Fruit fly (Drosophila melanogaster) whole organism, embryonic: ENCODE data around the gene CG14062.
A peak's percentile ranks its signal among the peaks of the same experiment; 100 is the strongest.

Experiments
- Aef1 ChIP-seq: fragments of 200-800 bp; sonication (Bioruptor generic); IDR thresholded peaks from 3 replicates; pipeline ENCODE4 v1.3.6; 2022; ENCODE audit warnings: missing biosample characterization, missing genetic modification characterization
- Asciz ChIP-seq: fragments of 200-800 bp; sonication (Bioruptor generic); optimal IDR thresholded peaks from 2 replicates; lab custom pipeline; 2017; ENCODE audit warnings: missing biosample characterization, mild to moderate bottlenecking, missing genetic modification characterization, missing genetic modification reagents
- Bdp1 ChIP-seq: fragments of 200-800 bp; sonication (Bioruptor generic); optimal IDR thresholded peaks from 3 replicates; lab custom pipeline; 2016; ENCODE audit warnings: missing biosample characterization, missing genetic modification characterization
- Blimp-1 ChIP-seq: fragments of 200-800 bp; sonication (Bioruptor generic); optimal IDR thresholded peaks from 3 replicates; lab custom pipeline; 2018; ENCODE audit warnings: missing biosample characterization, missing genetic modification characterization, mild to moderate bottlenecking, moderate library complexity, missing genetic modification reagents
- CG15269 ChIP-seq: fragments of 200-800 bp; sonication (Bioruptor generic); optimal IDR thresholded peaks from 2 replicates; lab custom pipeline; 2018; ENCODE audit warnings: missing biosample characterization, mild to moderate bottlenecking, missing genetic modification characterization, moderate library complexity
- CG18262 ChIP-seq: fragments of 200-800 bp; optimal IDR thresholded peaks from 3 replicates; lab custom pipeline; 2019; ENCODE audit warnings: missing biosample characterization, mild to moderate bottlenecking, missing genetic modification characterization, moderate library complexity
- CG18476 ChIP-seq: fragments of 200-800 bp; sonication (Bioruptor generic); optimal IDR thresholded peaks from 2 replicates; lab custom pipeline; 2016; ENCODE audit warnings: missing biosample characterization, mild to moderate bottlenecking, missing genetic modification characterization
- CG2678 ChIP-seq: fragments of 200-800 bp; sonication (Bioruptor generic); optimal IDR thresholded peaks from 3 replicates; lab custom pipeline; 2019; ENCODE audit warnings: missing biosample characterization, mild to moderate bottlenecking, missing genetic modification characterization, moderate library complexity
- CG3163 ChIP-seq: fragments of 200-800 bp; sonication (Bioruptor generic); optimal IDR thresholded peaks from 3 replicates; lab custom pipeline; 2016; ENCODE audit warnings: missing biosample characterization, missing genetic modification characterization
- CG3838 ChIP-seq: fragments of 200-800 bp; sonication (Bioruptor generic); optimal IDR thresholded peaks from 3 replicates; lab custom pipeline; 2016; ENCODE audit warnings: missing biosample characterization, missing genetic modification characterization
- CG42726 ChIP-seq: fragments of 200-800 bp; sonication (Bioruptor generic); IDR thresholded peaks from 2 replicates; pipeline ENCODE4 v1.3.6; 2022; ENCODE audit warnings: missing biosample characterization, missing genetic modification characterization; ENCODE audit not compliant: partially characterized antibody
- CG6689 ChIP-seq: fragments of 200-800 bp; sonication (Bioruptor generic); IDR thresholded peaks from 2 replicates; pipeline ENCODE4 v1.3.6; 2022; ENCODE audit warnings: missing biosample characterization, missing genetic modification characterization
- CG7963 ChIP-seq: fragments of 200-800 bp; sonication (Bioruptor generic); IDR thresholded peaks from 3 replicates; pipeline ENCODE4 v1.3.6; 2022; ENCODE audit warnings: missing biosample characterization, missing genetic modification characterization; ENCODE audit not compliant: partially characterized antibody
- CoRest ChIP-seq: fragments of 200-800 bp; sonication (Bioruptor generic); optimal IDR thresholded peaks from 3 replicates; lab custom pipeline; 2018; ENCODE audit warnings: missing biosample characterization, mild to moderate bottlenecking, missing genetic modification characterization, moderate library complexity
- Ets65A ChIP-seq: fragments of 200-800 bp; sonication (Bioruptor generic); peaks from one replicate; lab custom pipeline; 2016; ENCODE audit warnings: missing biosample characterization, missing genetic modification characterization
- Fer3 ChIP-seq: fragments of 200-800 bp; sonication (Bioruptor generic); optimal IDR thresholded peaks from 2 replicates; lab custom pipeline; 2018; ENCODE audit warnings: missing biosample characterization, mild to moderate bottlenecking, missing genetic modification characterization, moderate library complexity
- Hey ChIP-seq: fragments of 200-800 bp; sonication (Bioruptor generic); optimal IDR thresholded peaks from 3 replicates; lab custom pipeline; 2018; ENCODE audit warnings: missing biosample characterization, mild to moderate bottlenecking, missing genetic modification characterization
- Hmx ChIP-seq: fragments of 200-800 bp; sonication (Bioruptor generic); optimal IDR thresholded peaks from 2 replicates; lab custom pipeline; 2016; ENCODE audit warnings: missing biosample characterization, missing genetic modification characterization
- Med ChIP-seq: fragments of 200-800 bp; sonication (Bioruptor generic); peaks from one replicate; lab custom pipeline; 2016; ENCODE audit warnings: missing biosample characterization, missing genetic modification characterization, mild to moderate bottlenecking, inconsistent platforms, moderate library complexity
- Oli ChIP-seq: fragments of 200-800 bp; sonication (Bioruptor generic); optimal IDR thresholded peaks from 2 replicates; lab custom pipeline; 2018; ENCODE audit warnings: missing biosample characterization, mild to moderate bottlenecking, missing genetic modification characterization, moderate library complexity
- Optix ChIP-seq: fragments of 200-800 bp; sonication (Bioruptor generic); IDR thresholded peaks from 3 replicates; pipeline ENCODE4 v1.3.6; 2022; ENCODE audit warnings: missing biosample characterization, missing genetic modification characterization
- Ssrp ChIP-seq: fragments of 200-800 bp; sonication (Bioruptor generic); optimal IDR thresholded peaks from 2 replicates; lab custom pipeline; 2018; ENCODE audit warnings: missing biosample characterization, mild to moderate bottlenecking, missing genetic modification characterization, moderate library complexity
- Taf1 ChIP-seq: fragments of 200-800 bp; sonication (Bioruptor generic); IDR thresholded peaks from 2 replicates; pipeline ENCODE4 v1.3.6; 2022; ENCODE audit warnings: missing biosample characterization, missing genetic modification characterization
- amos ChIP-seq: fragments of 200-800 bp; sonication (Bioruptor generic); IDR thresholded peaks from 2 replicates; pipeline ENCODE4 v1.3.6; 2022; ENCODE audit warnings: missing biosample characterization, missing genetic modification characterization; ENCODE audit not compliant: partially characterized antibody
- cg ChIP-seq: fragments of 200-800 bp; sonication (Bioruptor generic); optimal IDR thresholded peaks from 3 replicates; lab custom pipeline; 2019; ENCODE audit warnings: missing biosample characterization, mild to moderate bottlenecking, missing genetic modification characterization, moderate library complexity
- chif ChIP-seq, 2 experiments: fragments of 200-800 bp; sonication (Bioruptor generic); optimal IDR thresholded peaks; 3 replicates each; lab custom pipeline; 2016; ENCODE audit warnings: missing biosample characterization in 2 of 2, missing genetic modification characterization in 2 of 2
- cwo ChIP-seq: fragments of 200-800 bp; sonication (Bioruptor generic); optimal IDR thresholded peaks from 3 replicates; lab custom pipeline; 2017; ENCODE audit warnings: missing biosample characterization, missing genetic modification characterization, mild to moderate bottlenecking, moderate library complexity, missing genetic modification reagents
- dmrt11E ChIP-seq: fragments of 200-800 bp; sonication (Bioruptor generic); optimal IDR thresholded peaks from 3 replicates; lab custom pipeline; 2018; ENCODE audit warnings: missing biosample characterization, mild to moderate bottlenecking, missing genetic modification characterization, moderate library complexity
- dmrt99B ChIP-seq: fragments of 200-800 bp; sonication (Bioruptor generic); optimal IDR thresholded peaks from 2 replicates; lab custom pipeline; 2018; ENCODE audit warnings: missing biosample characterization, mild to moderate bottlenecking, missing genetic modification characterization, moderate library complexity
- gem ChIP-seq: fragments of 200-800 bp; sonication (Bioruptor generic); optimal IDR thresholded peaks from 2 replicates; lab custom pipeline; 2019; ENCODE audit warnings: missing biosample characterization, mild to moderate bottlenecking, missing genetic modification characterization, moderate library complexity
- gt ChIP-seq: fragments of 200-800 bp; sonication (Bioruptor generic); IDR thresholded peaks from 2 replicates; pipeline ENCODE4 v1.3.6; 2022; ENCODE audit warnings: missing biosample characterization, missing genetic modification characterization
- jumu ChIP-seq: fragments of 200-800 bp; sonication (Bioruptor generic); optimal IDR thresholded peaks from 3 replicates; lab custom pipeline; 2016; ENCODE audit warnings: missing biosample characterization, missing genetic modification characterization
- lov ChIP-seq, 2 experiments: fragments of 200-800 bp in 1 of 2; fragments of >200 bp in 1 of 2; sonication (Bioruptor generic) in 1 of 2; IDR thresholded peaks in 1 of 2; optimal IDR thresholded peaks in 1 of 2; 2 replicates in 1 of 2; 3 replicates in 1 of 2; pipeline versions ENCODE4 v1.3.6 to Lab custom; 2017 to 2022; ENCODE audit warnings: missing biosample characterization in 1 of 2, missing genetic modification characterization in 1 of 2
- mld ChIP-seq: fragments of 200-800 bp; sonication (Bioruptor generic); IDR thresholded peaks from 3 replicates; pipeline ENCODE4 v1.3.6; 2022; ENCODE audit warnings: missing biosample characterization, missing genetic modification characterization; ENCODE audit not compliant: partially characterized antibody
- nmo ChIP-seq: fragments of 200-800 bp; sonication (Bioruptor generic); optimal IDR thresholded peaks from 2 replicates; lab custom pipeline; 2018; ENCODE audit warnings: missing biosample characterization, mild to moderate bottlenecking, missing genetic modification characterization, moderate library complexity
- org-1 ChIP-seq: fragments of 200-800 bp; sonication (Bioruptor generic); optimal IDR thresholded peaks from 2 replicates; lab custom pipeline; 2017; ENCODE audit warnings: missing biosample characterization, missing genetic modification characterization
- pb ChIP-seq: fragments of 200-800 bp; sonication (Bioruptor generic); optimal IDR thresholded peaks from 3 replicates; lab custom pipeline; 2016; ENCODE audit warnings: missing biosample characterization, missing genetic modification characterization
- phol ChIP-seq: fragments of 200-800 bp; sonication (Bioruptor generic); optimal IDR thresholded peaks from 3 replicates; lab custom pipeline; 2018; ENCODE audit warnings: missing biosample characterization, mild to moderate bottlenecking, missing genetic modification characterization, moderate library complexity
- slbo ChIP-seq: fragments of 200-800 bp; sonication (Bioruptor generic); IDR thresholded peaks from 2 replicates; pipeline ENCODE4 v1.3.6; 2022; ENCODE audit warnings: missing biosample characterization, missing genetic modification characterization
- sr ChIP-seq: fragments of 200-800 bp; sonication (Bioruptor generic); IDR thresholded peaks from 3 replicates; pipeline ENCODE4 v1.3.6; 2022; ENCODE audit warnings: missing biosample characterization, missing genetic modification characterization
- unpg ChIP-seq: fragments of 200-800 bp; sonication (Bioruptor generic); optimal IDR thresholded peaks from 3 replicates; lab custom pipeline; 2018; ENCODE audit warnings: missing biosample characterization, mild to moderate bottlenecking, missing genetic modification characterization, moderate library complexity
- vvl ChIP-seq: fragments of 200-800 bp; sonication (Bioruptor generic); IDR thresholded peaks from 2 replicates; pipeline ENCODE4 v1.3.6; 2022; ENCODE audit warnings: missing biosample characterization, missing genetic modification characterization
- wor ChIP-seq: fragments of 200-800 bp; sonication (Bioruptor generic); IDR thresholded peaks from 2 replicates; pipeline ENCODE4 v1.3.6; 2022; ENCODE audit warnings: missing biosample characterization, missing genetic modification characterization
- zf30C ChIP-seq: fragments of 200-800 bp; sonication (Bioruptor generic); optimal IDR thresholded peaks from 3 replicates; lab custom pipeline; 2018; ENCODE audit warnings: missing biosample characterization, mild to moderate bottlenecking, missing genetic modification characterization
- zfh2 ChIP-seq: fragments of 200-800 bp; sonication (Bioruptor generic); optimal IDR thresholded peaks from 2 replicates; lab custom pipeline; 2016; ENCODE audit warnings: missing biosample characterization, missing genetic modification characterization

The CG14062 gene

dm6 chr3R:28623564-28623963 lies 19.1 kb downstream of the CG14062 start (continued):
- TF ChIP-seq Hmx (no peak), CoRest (tag; lab: Kevin White, UChicago) (peak; percentile 5), CG18262 (tag; lab: Kevin White, UChicago) (peak; percentile 22), CG6689 (GFP tag; lab: Robert Waterston, UW) (0 out of 2 replicates have a peak, but pooled peaks have one; percentile 22), wor (no peak), CG3163 (no peak), Oli (peak; percentile 57), Asciz (GFP tag; lab: Kevin White, UChicago) (peak; percentile 40), CG15269 (peak; percentile 33), unpg (GFP tag; lab: Kevin White, UChicago) (peak; percentile 32), chif (GFP tag; optimal IDR thresholded peaks at IDR 0.05; lab: Kevin White, UChicago) (peak in 1 of 2 experiments; percentile 29), zf30C (GFP tag; lab: Kevin White, UChicago) (peak; percentile 39), dmrt99B (peak; percentile 68), dmrt11E (tag; lab: Kevin White, UChicago) (peak; percentile 20), Blimp-1 (peak; percentile 38), Ets65A (GFP tag; lab: Kevin White, UChicago) (peak; percentile 23), cwo (GFP tag; lab: Kevin White, UChicago) (no peak), nmo (GFP tag; lab: Kevin White, UChicago) (peak; percentile 33), Med (peak; percentile 68), Ssrp (peak; percentile 28), Taf1 (GFP tag; lab: Robert Waterston, UW) (no peak), mld (GFP tag; lab: Robert Waterston, UW) (no peak), Fer3 (no peak), phol (peak; percentile 43), lov (optimal IDR thresholded peaks at IDR 0.05; lab: Kevin White, UChicago) (no peak), lov (GFP tag; IDR thresholded peaks at IDR 0.05; lab: Robert Waterston, UW) (no peak)

dm6 chr3R:28623115-28623514 lies 19.6 kb downstream of the CG14062 start:
- TF ChIP-seq slbo (no peak), unpg (GFP tag; lab: Kevin White, UChicago) (no peak), Med (no peak), CG3838 (no peak), Aef1 (no peak), CG18476 (GFP tag; lab: Kevin White, UChicago) (no peak), zfh2 (GFP tag; lab: Kevin White, UChicago) (no peak), gt (GFP tag; lab: Robert Waterston, UW) (no peak), CG2678 (tag; lab: Kevin White, UChicago) (no peak), vvl (GFP tag; lab: Robert Waterston, UW) (peak; percentile 52; the same call in 1 of the 2 replicates), cg (GFP tag; lab: Kevin White, UChicago) (no peak), Optix (0 out of 3 replicates have a peak, but pooled peaks have one; percentile 30), CG7963 (no peak), Bdp1 (GFP tag; lab: Kevin White, UChicago) (no peak), Fer3 (no peak), amos (GFP tag; lab: Robert Waterston, UW) (no peak), pb (GFP tag; lab: Kevin White, UChicago) (no peak), org-1 (GFP tag; lab: Kevin White, UChicago) (no peak), jumu (no peak), sr (GFP tag; lab: Robert Waterston, UW) (peak; percentile 70; the same call in 2 of the 3 replicates), gem (no peak), Hey (tag; lab: Kevin White, UChicago) (no peak), CG42726 (GFP tag; lab: Robert Waterston, UW) (no peak)
